Worm (Caenorhabditis elegans) whole organism, L4/young adult: Measurements from ENCODE around the gene nsy-4.

Experiments
- W03F9.2 ChIP-seq: fragments of 150-350 bp; optimal IDR thresholded peaks from 2 replicates; lab custom pipeline; 2014; ENCODE audit warnings: missing biosample characterization, missing genetic modification characterization
- dao-5 ChIP-seq: sonication (generic microtip); optimal IDR thresholded peaks from 2 replicates; lab custom pipeline; 2016; ENCODE audit warnings: missing genotype, missing genetic modification characterization, moderate library complexity, missing compliant biosample characterization

ce11 chrIV:2284462-2285047 is 38.5 kb upstream of the nsy-4 start:
- TF ChIP-seq W03F9.2 (tag; lab: Kevin White, UChicago) (no peak), dao-5 (tag; lab: Kevin White, UChicago) (no peak)
